Worm (Caenorhabditis elegans) whole organism, L4 larva: ENCODE results near the gene F10C2.3.

ENCODE experiments used
- ZK546.5 ChIP-seq, 2 experiments: sonication (generic microtip); optimal IDR thresholded peaks; 2 replicates each; lab custom pipeline; 2017; ENCODE audit warnings: missing biosample characterization in 2 of 2, missing genetic modification characterization in 2 of 2
- ceh-82 ChIP-seq: sonication (generic microtip); optimal IDR thresholded peaks from 2 replicates; lab custom pipeline; 2017; ENCODE audit warnings: missing biosample characterization, missing genetic modification characterization
- lin-39 ChIP-seq: fragments of 150-350 bp; optimal IDR thresholded peaks from 2 replicates; lab custom pipeline; 2014; ENCODE audit warnings: missing biosample characterization, missing genetic modification reagents, missing genetic modification characterization
- mxl-3 ChIP-seq: fragments of 200-800 bp; sonication (Bioruptor generic); optimal IDR thresholded peaks from 2 replicates; lab custom pipeline; 2018; ENCODE audit warnings: mild to moderate bottlenecking, missing genetic modification characterization, missing compliant biosample characterization
- nhr-10 ChIP-seq: fragments of 150-350 bp; optimal IDR thresholded peaks from 2 replicates; lab custom pipeline; 2014; ENCODE audit warnings: missing biosample characterization, missing genetic modification characterization
- skn-1 ChIP-seq: fragments of 150-350 bp; optimal IDR thresholded peaks from 2 replicates; lab custom pipeline; 2014; ENCODE audit warnings: missing biosample characterization, missing genetic modification characterization
- zag-1 ChIP-seq: fragments of 150-350 bp; optimal IDR thresholded peaks from 2 replicates; lab custom pipeline; 2014; ENCODE audit warnings: missing biosample characterization, missing genetic modification characterization

DNA sequence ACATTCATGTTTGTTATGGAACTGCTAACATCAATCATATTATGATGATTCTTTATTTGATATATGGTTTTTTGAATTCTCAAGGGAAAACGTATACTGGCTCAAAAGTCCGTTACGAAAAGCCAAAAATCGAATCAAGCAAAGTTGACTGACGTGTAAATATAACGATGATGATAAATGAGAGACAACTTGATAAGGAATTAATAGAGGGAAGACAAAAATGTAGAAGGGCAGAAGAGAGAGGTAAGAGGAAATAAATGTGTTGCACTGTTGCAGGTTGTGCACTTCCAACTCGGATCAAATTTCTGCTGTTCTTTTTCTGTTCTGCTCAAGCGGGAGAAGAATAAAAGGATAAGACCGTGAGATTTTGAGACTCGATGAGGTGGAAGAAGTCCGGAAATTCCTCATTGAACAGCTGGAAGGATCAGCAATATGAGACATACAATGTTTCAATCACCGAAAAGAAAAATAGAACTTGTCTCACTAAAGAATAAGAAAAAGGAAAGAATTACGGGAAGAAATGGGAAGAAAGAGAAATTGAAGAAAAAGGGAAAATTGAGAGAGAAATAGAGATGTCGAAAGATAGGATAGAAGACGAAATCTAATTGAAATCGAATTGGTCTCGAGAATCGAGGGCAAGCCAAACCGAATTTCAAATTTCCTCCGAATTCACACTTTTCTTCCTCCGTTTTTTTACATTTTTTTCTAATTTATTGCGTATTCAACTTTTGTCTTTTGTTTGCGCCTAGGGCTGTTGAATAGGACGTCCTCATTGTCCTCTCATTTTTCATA lies 33.9 kb upstream of the F10C2.3 start:
- no peak for TF ChIP-seq zag-1 (tag; lab: Kevin White, UChicago)
- no peak for TF ChIP-seq skn-1
- no peak for TF ChIP-seq nhr-10 (tag; lab: Kevin White, UChicago)
- no peak for TF ChIP-seq ZK546.5 (tag; optimal IDR thresholded peaks at IDR 0.05; lab: Kevin White, UChicago)
- no peak for TF ChIP-seq mxl-3
- TF ChIP-seq lin-39 (tag; lab: Kevin White, UChicago) = no peak
- no peak for TF ChIP-seq ceh-82
